Worm (Caenorhabditis elegans): ENCODE measurements around the gene fan-1.
"Not testable (repeated sequence)": the region's sequence is repeated elsewhere in the genome, so short reads cannot be mapped to it uniquely, and the experiment has no call there.

Gene fan-1

DNA sequence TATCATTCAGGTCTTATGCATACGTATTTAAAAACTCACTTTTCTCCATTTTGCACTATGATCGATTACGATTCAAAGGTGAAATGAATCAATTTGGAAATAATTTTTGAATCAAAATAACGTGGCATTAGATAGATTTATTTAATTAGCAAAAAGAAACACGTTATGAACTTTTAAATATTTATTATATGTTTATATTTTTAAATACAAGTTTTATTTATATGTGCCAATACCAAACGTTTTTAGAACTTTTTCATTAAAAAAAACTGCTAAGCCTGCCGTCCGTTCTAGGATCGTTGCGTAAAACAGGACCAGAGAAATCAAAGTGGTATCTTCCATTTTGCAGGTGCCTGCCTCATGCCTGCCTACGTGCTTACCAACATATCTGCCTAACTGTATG lies 48.8 kb downstream of the fan-1 start, which contains the start of gene F38A5.6:
Gene F38A5.6, minus strand, starts transcription at position 101 of the 400 bp plus-strand sequence.
- TF ChIP-seq aly-2 (tag; optimal IDR thresholded peaks at IDR 0.05) (no peak), nhr-237 (tag; optimal IDR thresholded peaks at IDR 0.05) (no peak), nhr-28 (tag; optimal IDR thresholded peaks at IDR 0.05) (no peak), sea-2 (GFP tag; optimal IDR thresholded peaks at IDR 0.05) (no peak)

DNA sequence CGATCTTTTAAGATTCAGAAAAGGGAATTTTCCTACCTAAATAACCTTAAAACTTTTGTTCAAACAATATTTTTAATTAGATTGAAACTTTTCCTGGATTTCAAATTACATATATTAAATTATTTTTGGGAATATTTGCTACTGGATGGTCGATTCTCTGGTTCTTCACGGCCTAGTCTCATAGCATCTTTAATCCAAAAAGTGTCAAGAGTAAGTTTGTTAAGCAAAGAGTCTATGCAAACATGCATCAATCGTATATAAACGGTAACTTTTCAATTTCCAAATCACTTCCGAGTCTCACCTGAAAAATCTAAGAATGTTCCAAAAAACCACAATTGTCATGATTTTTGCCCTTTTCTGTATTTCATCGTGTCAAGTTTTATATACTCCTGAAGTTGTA lies 49.4 kb downstream of the fan-1 start, which contains the start of gene nspb-4:
Gene nspb-4, plus strand, starts transcription at position 301 of the 400 bp plus-strand sequence.
- TF ChIP-seq pha-4, ztf-11, nhr-76 (tag; optimal IDR thresholded peaks at IDR 0.05): not testable (repeated sequence)

DNA sequence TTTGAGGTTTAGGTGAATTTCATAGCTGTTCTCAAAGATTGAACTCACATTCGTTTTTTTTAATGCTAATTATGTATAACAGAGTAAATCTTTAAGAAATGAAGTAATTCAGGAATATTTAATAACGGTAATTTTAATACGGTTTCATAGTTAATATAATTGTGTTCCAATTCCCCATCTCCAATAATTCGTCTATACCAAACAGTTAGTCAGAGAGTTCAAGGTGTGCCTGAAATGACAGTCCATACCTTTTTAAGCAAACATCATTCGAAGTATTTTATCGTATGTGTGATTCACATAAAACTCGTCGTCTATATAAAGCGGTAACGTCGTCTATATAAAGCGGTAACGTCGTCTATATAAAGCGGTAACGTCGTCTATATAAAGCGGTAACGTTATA lies 50.3 kb downstream of the fan-1 start, which contains the start of gene nspb-5:
Gene nspb-5, plus strand, starts transcription at position 301 of the 400 bp plus-strand sequence.
- TF ChIP-seq jun-1 (tag; optimal IDR thresholded peaks at IDR 0.05); elt-1 (tag; optimal IDR thresholded peaks at IDR 0.05); nfya-1 (tag; optimal IDR thresholded peaks at IDR 0.05; ENCODE audit: insufficient read depth): not testable (repeated sequence)

ce11 chrIV:6599447-6599846 lies 51.0 kb downstream of the fan-1 start, which contains the start of gene F38A5.8:
TSS of gene F38A5.8 (plus strand) at chrIV:6599747.
- no peak for TF ChIP-seq nhr-11 (tag; optimal IDR thresholded peaks at IDR 0.05)
- TF ChIP-seq nhr-76 (tag; optimal IDR thresholded peaks at IDR 0.05), result no peak
- no peak for TF ChIP-seq lsy-12 (tag; optimal IDR thresholded peaks at IDR 0.05)

DNA sequence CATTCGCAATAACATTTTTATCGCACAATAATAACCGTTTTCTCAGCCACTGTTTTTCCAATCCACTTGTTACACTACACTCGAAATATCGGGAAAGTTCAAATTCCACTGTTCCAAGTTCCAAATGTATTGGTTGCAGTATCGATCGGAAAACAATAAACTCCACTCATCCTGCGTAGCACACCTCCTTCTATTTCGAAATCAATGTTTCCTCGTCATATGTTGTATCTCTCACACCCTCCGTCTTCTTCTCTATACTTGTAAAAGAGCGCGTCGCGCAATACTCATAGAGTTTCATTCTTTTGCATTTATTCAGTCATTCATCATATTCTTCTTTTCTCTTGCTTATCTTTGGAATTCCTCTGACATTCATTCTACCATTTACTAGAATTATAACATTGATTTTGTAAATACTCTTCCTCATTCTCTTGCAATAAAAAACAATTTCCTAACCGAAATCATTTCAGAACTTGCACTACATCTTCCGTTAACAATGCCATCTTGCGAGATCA lies 52.8 kb downstream of the fan-1 start, which contains the start of gene sup-36:
Gene sup-36, plus strand, starts transcription at position 462 of the 512 bp plus-strand sequence.
- peak; percentile 3 for TF ChIP-seq pha-4 (tag; optimal IDR thresholded peaks at IDR 0.05)
- TF ChIP-seq hmg-11 (tag; optimal IDR thresholded peaks at IDR 0.05), result peak; percentile 20
- peak; percentile 64 for TF ChIP-seq ceh-28 (tag; optimal IDR thresholded peaks at IDR 0.05)
- TF ChIP-seq snpc-4 (tag; optimal IDR thresholded peaks at IDR 0.05), result no peak
- peak; percentile 40 for TF ChIP-seq nfya-1 (tag; optimal IDR thresholded peaks at IDR 0.05; ENCODE audit: insufficient read depth)
- TF ChIP-seq nhr-76 (tag; optimal IDR thresholded peaks at IDR 0.05), result no peak
- TF ChIP-seq nhr-237 (tag; optimal IDR thresholded peaks at IDR 0.05), result no peak
